Fruit fly (Drosophila melanogaster) whole organism, larva: ENCODE results near the gene CD98hc.

Experiments used
- noc ChIP-seq: fragments of 200-800 bp; sonication (Bioruptor generic); optimal IDR thresholded peaks from 3 replicates; lab custom pipeline; 2019; ENCODE audit warnings: missing biosample characterization, mild to moderate bottlenecking, missing genetic modification characterization, moderate library complexity

The CD98hc gene

dm6 chr3R:7962778-7963494, 15.3 kb downstream of the CD98hc start:
- no peak for TF ChIP-seq noc (tag; lab: Kevin White, UChicago)

- no peak for TF ChIP-seq noc (tag; lab: Kevin White, UChicago)
These were observed 16.9 kb downstream of the CD98hc start for dm6 chr3R:7961348-7961747.

dm6 chr3R:7957008-7957407, 21.2 kb downstream of the CD98hc start:
- TF ChIP-seq noc (tag; lab: Kevin White, UChicago): no peak

DNA sequence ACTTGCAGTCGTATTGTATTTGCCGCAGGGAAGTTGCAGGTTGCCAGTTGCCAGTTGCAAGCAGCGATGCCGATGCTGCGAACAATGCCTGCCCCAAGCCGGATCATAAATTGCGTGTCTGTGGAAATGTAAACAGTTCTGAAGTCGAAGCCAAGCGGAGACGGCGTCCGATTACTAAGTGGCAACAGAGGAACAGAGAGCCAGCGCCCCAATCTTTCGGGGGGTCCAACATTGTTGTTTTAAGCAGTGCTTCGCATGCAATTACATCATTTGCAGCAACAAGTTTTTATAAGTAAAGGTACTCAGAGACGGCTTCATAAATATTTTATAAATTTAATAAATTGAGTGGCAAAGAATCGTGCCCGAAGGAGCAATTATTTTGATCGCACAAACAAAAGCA, 23.8 kb downstream of the CD98hc start:
- no peak for TF ChIP-seq noc (tag; lab: Kevin White, UChicago)

dm6 chr3R:7953041-7953788, 25.0 kb downstream of the CD98hc start:
- TF ChIP-seq noc (tag; lab: Kevin White, UChicago): no peak

DNA sequence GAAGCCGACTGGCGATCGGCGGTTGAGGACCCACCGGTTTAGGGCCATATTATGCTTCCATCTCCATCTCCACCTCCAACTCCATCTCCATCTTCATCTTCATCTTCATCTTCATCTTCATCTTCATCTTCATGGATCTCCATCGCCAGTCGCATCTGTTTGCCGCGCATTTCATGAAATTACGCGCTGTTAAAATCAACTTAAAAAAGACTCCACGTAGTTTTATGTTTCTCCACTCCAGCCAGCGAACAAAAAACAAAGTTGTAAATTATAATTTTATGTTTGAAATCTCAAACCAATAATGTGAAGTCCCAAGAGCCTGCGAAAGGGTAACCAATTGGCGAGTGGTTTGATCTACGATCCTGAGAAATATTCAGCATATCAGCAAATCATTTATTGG, 28.1 kb downstream of the CD98hc start:
- no peak for TF ChIP-seq noc (tag; lab: Kevin White, UChicago)

dm6 chr3R:7947349-7947748, 30.9 kb downstream of the CD98hc start:
- TF ChIP-seq noc (tag; lab: Kevin White, UChicago): no peak

- TF ChIP-seq noc (tag; lab: Kevin White, UChicago): no peak
These were observed 33.4 kb downstream of the CD98hc start for dm6 chr3R:7944699-7945349.

DNA sequence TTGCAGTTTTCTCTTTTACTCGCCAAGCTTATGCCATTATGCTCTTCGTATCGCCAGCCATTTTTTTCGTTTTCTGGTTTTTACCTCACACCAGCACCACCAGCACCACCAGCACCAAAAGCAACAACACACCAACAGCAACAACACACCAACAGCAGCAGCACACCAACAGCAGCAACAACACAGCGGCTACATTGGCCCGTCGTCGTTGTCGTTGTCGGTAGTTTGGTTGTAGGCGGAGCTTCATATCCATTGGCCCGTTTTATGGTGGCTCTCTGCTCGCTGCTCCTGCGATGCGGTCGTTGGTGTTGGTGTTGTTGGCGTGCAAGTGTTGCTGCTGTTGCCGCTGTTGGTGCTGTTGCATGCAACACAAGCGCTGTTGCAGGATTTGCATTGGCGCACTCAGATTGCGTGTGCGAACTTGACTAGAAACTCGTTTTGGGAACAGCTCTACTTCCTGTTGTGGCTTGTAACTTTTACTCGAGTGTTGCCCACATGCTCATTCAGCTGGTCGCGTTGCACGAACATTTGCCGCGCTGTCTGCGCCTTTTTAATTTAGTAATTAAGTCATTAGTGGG, 41.4 kb downstream of the CD98hc start:
- no peak for TF ChIP-seq noc (tag; lab: Kevin White, UChicago)

- TF ChIP-seq noc (tag; lab: Kevin White, UChicago): no peak
These were observed 51.9 kb downstream of the CD98hc start for dm6 chr3R:7926354-7926753.
